Worm (Caenorhabditis elegans): ENCODE data around the gene F10C1.9.
"Not testable (repeated sequence)": the region's sequence is repeated elsewhere in the genome, so short reads cannot be mapped to it uniquely, and the experiment has no call there.

DNA sequence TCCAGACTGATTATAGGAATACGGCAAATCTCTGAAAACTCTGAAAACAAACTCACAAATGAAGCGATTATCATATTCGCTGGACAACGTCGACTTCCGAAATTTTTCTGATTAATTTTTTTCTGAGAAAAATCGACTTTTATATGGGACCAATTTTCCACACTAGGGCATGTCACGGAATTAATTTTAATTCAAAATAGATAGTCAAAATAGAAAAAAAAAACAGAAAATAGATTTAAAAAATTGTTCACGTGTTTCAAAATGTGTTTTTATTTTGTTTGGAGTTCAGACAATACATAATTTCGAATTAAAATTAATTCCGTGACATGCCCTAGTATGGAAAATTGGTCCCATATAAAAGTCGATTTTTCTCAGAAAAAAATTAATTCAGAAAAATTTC, 12.6 kb upstream of the F10C1.9 start, which contains the start of the genes F10C1.3 and F10C1.23:
- not testable (repeated sequence) for TF ChIP-seq xnd-1 (tag; optimal IDR thresholded peaks at IDR 0.05); Y56A3A.18 (GFP tag; IDR thresholded peaks at IDR 0.05); bed-1 (GFP tag; IDR thresholded peaks at IDR 0.05); ztf-22 (GFP tag; optimal IDR thresholded peaks at IDR 0.05); attf-6 (GFP tag; IDR thresholded peaks at IDR 0.05); tbp1 (GFP tag; optimal IDR thresholded peaks at IDR 0.05)
